Fruit fly (Drosophila melanogaster) whole organism, wandering third instar larva: Measurements from ENCODE around the gene ems.

Experiments
- Abd-B ChIP-seq: fragments of >200 bp; optimal IDR thresholded peaks from 2 replicates; lab custom pipeline; 2017; ENCODE audit warnings: missing biosample characterization, missing genetic modification characterization
- CG32264 ChIP-seq: fragments of 200-800 bp; sonication (Bioruptor generic); optimal IDR thresholded peaks from 2 replicates; lab custom pipeline; 2016; ENCODE audit warnings: missing biosample characterization, missing genetic modification characterization
- CrebA ChIP-seq: fragments of 200-800 bp; sonication (Bioruptor generic); optimal IDR thresholded peaks from 2 replicates; lab custom pipeline; 2016; ENCODE audit warnings: missing biosample characterization, mild to moderate bottlenecking, missing genetic modification characterization, borderline replicate concordance
- GATAd ChIP-seq: sonication (Bioruptor generic); optimal IDR thresholded peaks from 2 replicates; lab custom pipeline; 2016; ENCODE audit warnings: missing biosample characterization, missing genetic modification characterization
- HLH106 ChIP-seq: fragments of 200-800 bp; optimal IDR thresholded peaks from 3 replicates; lab custom pipeline; 2019; ENCODE audit warnings: missing biosample characterization, mild to moderate bottlenecking, missing genetic modification characterization, moderate library complexity
- Hnf4 ChIP-seq: fragments of 200-800 bp; sonication (Bioruptor generic); optimal IDR thresholded peaks from 2 replicates; lab custom pipeline; 2016; ENCODE audit warnings: missing biosample characterization, mild to moderate bottlenecking, missing genetic modification characterization
- Hr78 ChIP-seq: fragments of >200 bp; optimal IDR thresholded peaks from 2 replicates; lab custom pipeline; 2017; ENCODE audit warnings: missing biosample characterization, missing genetic modification characterization
- Hr83 ChIP-seq: fragments of 200-300 bp; sonication (Bioruptor generic); optimal IDR thresholded peaks from 2 replicates; lab custom pipeline; 2016; ENCODE audit warnings: missing biosample characterization, mild to moderate bottlenecking, missing genetic modification characterization, moderate library complexity; ENCODE audit not compliant: poor library complexity, severe bottlenecking
- Jra ChIP-seq: sonication (Bioruptor generic); optimal IDR thresholded peaks from 2 replicates; lab custom pipeline; 2016; ENCODE audit warnings: missing biosample characterization, missing genetic modification characterization
- Mio ChIP-seq: sonication (Bioruptor generic); optimal IDR thresholded peaks from 2 replicates; lab custom pipeline; 2016; ENCODE audit warnings: missing biosample characterization, missing genetic modification characterization
- Myc ChIP-seq: fragments of >200 bp; optimal IDR thresholded peaks from 2 replicates; lab custom pipeline; 2017
- Rel ChIP-seq, 2 experiments: fragments of 200-800 bp; sonication (Bioruptor generic) in 1 of 2; optimal IDR thresholded peaks; 2 replicates in 1 of 2; 3 replicates in 1 of 2; lab custom pipeline; 2016 to 2019; ENCODE audit warnings: mild to moderate bottlenecking in 2 of 2, missing biosample characterization in 2 of 2, missing genetic modification characterization in 2 of 2, moderate library complexity in 1 of 2
- dl ChIP-seq, 2 experiments: fragments of 175-275, 200-275 bp in 1 of 2; fragments of 200-275 bp in 1 of 2; sonication (Bioruptor generic); optimal IDR thresholded peaks; lab custom pipeline; 2018; ENCODE audit warnings: mild to moderate bottlenecking in 2 of 2, missing biosample characterization in 2 of 2, missing genetic modification characterization in 2 of 2, moderate library complexity in 2 of 2; ENCODE audit not compliant: partially characterized antibody in 2 of 2, insufficient read depth in 1 of 2
- dmrt93B ChIP-seq: fragments of 200-800 bp; sonication (Bioruptor generic); optimal IDR thresholded peaks from 2 replicates; lab custom pipeline; 2018; ENCODE audit warnings: missing biosample characterization, mild to moderate bottlenecking, missing genetic modification characterization
- dsf ChIP-seq: sonication (Bioruptor generic); optimal IDR thresholded peaks from 2 replicates; lab custom pipeline; 2016; ENCODE audit warnings: missing biosample characterization, missing genetic modification characterization, borderline replicate concordance
- ey ChIP-seq: fragments of 200-800 bp; sonication (Bioruptor generic); optimal IDR thresholded peaks from 2 replicates; lab custom pipeline; 2016; ENCODE audit warnings: missing biosample characterization, missing genetic modification characterization
- foxo ChIP-seq, 2 experiments: fragments of 200-800 bp; sonication (Bioruptor generic); optimal IDR thresholded peaks; 2 replicates in 1 of 2; 3 replicates in 1 of 2; lab custom pipeline; 2016 to 2017; ENCODE audit warnings: missing biosample characterization in 2 of 2, missing genetic modification characterization in 2 of 2
- fru ChIP-seq: fragments of 200-800 bp; sonication (Bioruptor generic); optimal IDR thresholded peaks from 3 replicates; lab custom pipeline; 2016; ENCODE audit warnings: missing biosample characterization, mild to moderate bottlenecking, missing genetic modification characterization
- h ChIP-seq: fragments of 200-800 bp; sonication (Bioruptor generic); optimal IDR thresholded peaks from 3 replicates; lab custom pipeline; 2016; ENCODE audit warnings: missing biosample characterization, mild to moderate bottlenecking, missing genetic modification characterization
- jim ChIP-seq: fragments of 175-275, 200-325 bp; sonication (Bioruptor generic); optimal IDR thresholded peaks from 2 replicates; lab custom pipeline; 2016; ENCODE audit warnings: missing biosample characterization, mild to moderate bottlenecking, missing genetic modification characterization
- lola ChIP-seq: fragments of >200 bp; optimal IDR thresholded peaks from 2 replicates; lab custom pipeline; 2017; ENCODE audit warnings: missing biosample characterization, missing genetic modification characterization
- psq ChIP-seq: fragments of 200-800 bp; sonication (Bioruptor generic); optimal IDR thresholded peaks from 3 replicates; lab custom pipeline; 2017; ENCODE audit warnings: missing biosample characterization, mild to moderate bottlenecking, missing genetic modification characterization, moderate library complexity
- rgr ChIP-seq: fragments of 200-800 bp; sonication (Bioruptor generic); optimal IDR thresholded peaks from 3 replicates; lab custom pipeline; 2016; ENCODE audit warnings: missing biosample characterization, mild to moderate bottlenecking, missing genetic modification characterization
- sage ChIP-seq: fragments of 200-800 bp; sonication (Bioruptor generic); optimal IDR thresholded peaks from 2 replicates; lab custom pipeline; 2016; ENCODE audit warnings: missing biosample characterization, mild to moderate bottlenecking, missing genetic modification characterization
- sv ChIP-seq: fragments of 200-800 bp; sonication (Bioruptor generic); optimal IDR thresholded peaks from 3 replicates; lab custom pipeline; 2016; ENCODE audit warnings: missing biosample characterization, missing genetic modification characterization
- tai ChIP-seq: sonication (Bioruptor generic); optimal IDR thresholded peaks from 2 replicates; lab custom pipeline; 2016; ENCODE audit warnings: missing biosample characterization, missing genetic modification characterization
- usp ChIP-seq: fragments of >200 bp; optimal IDR thresholded peaks from 2 replicates; lab custom pipeline; 2017; ENCODE audit warnings: missing biosample characterization, missing genetic modification characterization
- woc ChIP-seq: sonication (Bioruptor generic); optimal IDR thresholded peaks from 2 replicates; lab custom pipeline; 2016; ENCODE audit warnings: missing biosample characterization, mild to moderate bottlenecking, missing genetic modification characterization

The ems gene

DNA sequence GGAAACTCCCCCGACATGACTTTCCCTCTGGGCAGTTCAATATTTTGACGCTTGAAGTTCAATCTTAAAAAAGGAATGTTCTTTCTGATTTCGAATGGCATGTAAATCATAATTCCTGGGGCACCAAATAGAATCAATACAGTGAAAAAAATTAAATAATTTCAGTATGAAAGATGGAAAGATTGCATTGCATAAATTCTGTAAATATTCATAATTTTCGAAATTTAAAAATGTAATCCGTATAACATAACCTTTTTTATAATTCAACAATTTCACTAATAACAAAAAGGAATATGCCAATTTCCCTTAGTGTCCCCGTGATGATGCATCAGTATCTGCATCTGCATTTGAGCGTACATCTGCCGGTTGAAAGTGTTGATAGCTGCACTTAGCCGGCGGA, 20.8 kb upstream of the ems start:
- TF ChIP-seq sage (no peak), Mio (GFP tag; lab: Kevin White, UChicago) (no peak), dmrt93B (GFP tag; lab: Kevin White, UChicago) (no peak), foxo (GFP tag; optimal IDR thresholded peaks at IDR 0.05; lab: Kevin White, UChicago) (no peak), psq (GFP tag; lab: Kevin White, UChicago) (no peak), Jra (GFP tag; lab: Kevin White, UChicago) (no peak), woc (GFP tag; lab: Kevin White, UChicago) (no peak)

DNA sequence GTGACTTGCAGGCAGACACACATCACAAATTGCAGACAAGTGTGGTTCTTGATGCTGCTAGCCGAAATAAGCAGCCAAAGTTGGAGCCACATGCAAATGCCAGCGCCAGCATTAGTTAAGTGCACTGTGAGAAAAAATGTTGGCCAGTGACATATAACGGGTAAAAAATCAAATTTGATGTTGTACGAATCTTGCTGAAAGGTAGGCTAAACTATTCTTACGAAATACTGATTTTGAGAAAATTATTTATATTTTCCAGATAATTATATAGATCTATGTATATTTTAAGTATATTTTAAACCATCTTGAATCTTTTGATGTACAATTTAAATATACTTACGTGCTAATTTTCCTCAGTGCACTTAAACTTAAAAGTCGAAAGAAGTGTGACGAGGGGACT, 18.3 kb upstream of the ems start:
- TF ChIP-seq sv (GFP tag; lab: Kevin White, UChicago) (no peak), jim (no peak), foxo (GFP tag; optimal IDR thresholded peaks at IDR 0.05; lab: Kevin White, UChicago) (no peak), Myc (lab: Kevin White, UChicago) (no peak), HLH106 (tag; lab: Kevin White, UChicago) (no peak), Abd-B (GFP tag; lab: Kevin White, UChicago) (no peak)

DNA sequence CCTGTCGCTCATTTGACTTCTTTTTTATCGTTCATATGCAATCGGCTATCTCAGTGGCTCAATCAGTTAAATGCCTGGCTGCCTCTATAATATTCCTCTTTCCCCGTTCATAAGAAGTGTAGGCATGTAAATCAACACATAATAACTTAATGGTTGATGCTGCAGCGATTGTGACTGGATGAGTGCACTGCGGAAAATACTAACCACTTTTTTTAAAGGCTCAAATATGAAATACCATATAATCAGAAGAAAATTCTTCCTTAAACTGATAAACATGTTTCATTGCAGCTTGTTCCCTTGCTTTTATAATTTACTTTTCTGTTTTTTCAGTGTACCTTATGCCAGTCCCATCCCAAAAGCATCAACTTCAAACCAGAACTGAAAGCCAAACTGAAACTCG, 16.7 kb upstream of the ems start:
- TF ChIP-seq rgr (GFP tag; lab: Kevin White, UChicago) (peak; percentile 22), tai (GFP tag; lab: Kevin White, UChicago) (no peak), CG32264 (GFP tag; lab: Kevin White, UChicago) (no peak), usp (GFP tag; lab: Kevin White, UChicago) (no peak), foxo (GFP tag; optimal IDR thresholded peaks at IDR 0.05; lab: Kevin White, UChicago) (peak in 1 of 2 experiments; percentile 6), fru (GFP tag; lab: Kevin White, UChicago) (peak; percentile 15), Hr83 (GFP tag; lab: Kevin White, UChicago) (no peak), dl (GFP tag; optimal IDR thresholded peaks at IDR 0.05; lab: Kevin White, UChicago; ENCODE audit: insufficient read depth in 1 of 2, partially characterized antibody in 2 of 2) (no peak), sage (no peak), h (peak; percentile 32), HLH106 (tag; lab: Kevin White, UChicago) (no peak), Hnf4 (GFP tag; lab: Kevin White, UChicago) (no peak), Rel (GFP tag; optimal IDR thresholded peaks at IDR 0.05; lab: Kevin White, UChicago) (no peak), Rel (tag; optimal IDR thresholded peaks at IDR 0.05; lab: Kevin White, UChicago) (no peak), psq (GFP tag; lab: Kevin White, UChicago) (no peak), GATAd (no peak), jim (no peak), dsf (no peak), ey (GFP tag; lab: Kevin White, UChicago) (peak; percentile 11), Jra (GFP tag; lab: Kevin White, UChicago) (no peak)

- no peak for TF ChIP-seq tai (GFP tag; lab: Kevin White, UChicago)
These were observed 13.8 kb upstream of the ems start for dm6 chr3R:13887812-13888211.

dm6 chr3R:13888332-13888731, 13.3 kb upstream of the ems start:
- TF ChIP-seq sage (no peak), woc (GFP tag; lab: Kevin White, UChicago) (no peak), Hr78 (no peak), Jra (GFP tag; lab: Kevin White, UChicago) (no peak), ey (GFP tag; lab: Kevin White, UChicago) (no peak), dmrt93B (GFP tag; lab: Kevin White, UChicago) (no peak), CrebA (no peak), jim (no peak), HLH106 (tag; lab: Kevin White, UChicago) (no peak)

- TF ChIP-seq lola (GFP tag; lab: Kevin White, UChicago) = no peak
- TF ChIP-seq Hr83 (GFP tag; lab: Kevin White, UChicago) = no peak
- TF ChIP-seq h = no peak
- no peak for TF ChIP-seq dmrt93B (GFP tag; lab: Kevin White, UChicago)
These were observed 8.8 kb upstream of the ems start for dm6 chr3R:13892870-13893269.
